Fruit fly (Drosophila melanogaster): Measurements from ENCODE around the gene yellow-c.

The yellow-c gene

DNA sequence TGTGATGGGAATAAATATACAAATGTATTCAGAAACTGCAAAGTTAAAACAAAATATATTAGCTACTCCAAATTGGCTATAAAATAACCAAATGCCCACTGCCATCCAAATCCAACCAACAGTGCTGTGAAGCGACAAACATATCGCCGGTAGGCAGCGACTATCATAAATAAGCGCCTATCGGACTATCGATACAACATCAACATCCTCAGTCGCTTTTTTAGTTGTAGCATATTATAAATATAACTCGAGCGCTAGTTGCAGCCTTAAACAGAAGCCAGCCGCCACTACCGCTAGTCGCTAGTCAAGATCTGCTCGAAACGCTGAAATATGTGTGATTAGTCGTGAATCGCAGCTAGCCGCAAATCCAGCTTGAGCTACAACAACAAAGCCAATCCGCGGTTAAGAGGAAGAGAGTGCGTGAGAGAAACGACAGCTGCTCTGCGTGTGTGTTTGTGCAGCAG, 4.1 kb downstream of the yellow-c start (continued):
- no peak for TF ChIP-seq CG3995 (GFP tag; optimal IDR thresholded peaks at IDR 0.05)
- no peak for TF ChIP-seq lab (GFP tag; optimal IDR thresholded peaks at IDR 0.05)
- TF ChIP-seq CG3838 (GFP tag; optimal IDR thresholded peaks at IDR 0.05): no peak
- no peak for TF ChIP-seq CrebB (tag; optimal IDR thresholded peaks at IDR 0.05)
- TF ChIP-seq lilli (GFP tag; optimal IDR thresholded peaks at IDR 0.05): peak; percentile 44
- TF ChIP-seq slbo (GFP tag; IDR thresholded peaks at IDR 0.05): peak; percentile 79
- no peak for TF ChIP-seq cad (GFP tag; optimal IDR thresholded peaks at IDR 0.05)
- TF ChIP-seq Dad (GFP tag; optimal IDR thresholded peaks at IDR 0.05): peak; percentile 8
- no peak; the same call in 1 of the 2 replicates for TF ChIP-seq seq (GFP tag; IDR thresholded peaks at IDR 0.05)
- TF ChIP-seq CG6175 (GFP tag; IDR thresholded peaks at IDR 0.05): no peak
- TF ChIP-seq chm (GFP tag; IDR thresholded peaks at IDR 0.05): no peak
- TF ChIP-seq Antp (GFP tag; optimal IDR thresholded peaks at IDR 0.05): no peak
- TF ChIP-seq CG17829 (tag; optimal IDR thresholded peaks at IDR 0.05): no peak
- peak; percentile 81 for TF ChIP-seq CG13287 (GFP tag; IDR thresholded peaks at IDR 0.05; ENCODE audit: partially characterized antibody)
- no peak for TF ChIP-seq btn (GFP tag; optimal IDR thresholded peaks at IDR 0.05)
- no peak for TF ChIP-seq D19A (tag; optimal IDR thresholded peaks at IDR 0.05)
- TF ChIP-seq CG10267 (tag; optimal IDR thresholded peaks at IDR 0.05): peak; percentile 92
- TF ChIP-seq CG2712 (tag; optimal IDR thresholded peaks at IDR 0.05): no peak
- TF ChIP-seq Six4 (GFP tag; optimal IDR thresholded peaks at IDR 0.05): no peak
- no peak for TF ChIP-seq Atf3 (GFP tag; optimal IDR thresholded peaks at IDR 0.05)
- no peak for TF ChIP-seq run (tag; optimal IDR thresholded peaks at IDR 0.05)
- TF ChIP-seq CG18476 (GFP tag; optimal IDR thresholded peaks at IDR 0.05): no peak
- TF ChIP-seq Dbx (GFP tag; IDR thresholded peaks at IDR 0.05): peak; percentile 58; the same call in 2 of the 3 replicates
- no peak for TF ChIP-seq CG13775 (GFP tag; optimal IDR thresholded peaks at IDR 0.05)
- TF ChIP-seq CG1647 (GFP tag; optimal IDR thresholded peaks at IDR 0.05): peak; percentile 48
- no peak for TF ChIP-seq pan (optimal IDR thresholded peaks at IDR 0.05)
- TF ChIP-seq pan (GFP tag; optimal IDR thresholded peaks at IDR 0.05 in 1 of 2, IDR thresholded peaks at IDR 0.05 in 1 of 2): no peak
- TF ChIP-seq CG7839 (tag; optimal IDR thresholded peaks at IDR 0.05): no peak
- peak; percentile 84 for TF ChIP-seq CG9932 (GFP tag; IDR thresholded peaks at IDR 0.05)
- peak; percentile 81 for TF ChIP-seq CG17385 (GFP tag; optimal IDR thresholded peaks at IDR 0.05)
- no peak for TF ChIP-seq z (GFP tag; IDR thresholded peaks at IDR 0.05)
- no peak for TF ChIP-seq pho (GFP tag; optimal IDR thresholded peaks at IDR 0.05)
- TF ChIP-seq row (GFP tag; IDR thresholded peaks at IDR 0.05): peak; percentile 82
- peak; percentile 73; the same call in 1 of the 4 replicates for TF ChIP-seq chinmo (GFP tag; IDR thresholded peaks at IDR 0.05; ENCODE audit: partially characterized antibody)
- no peak for TF ChIP-seq abd-A (tag; optimal IDR thresholded peaks at IDR 0.05)
- TF ChIP-seq Dll (GFP tag; IDR thresholded peaks at IDR 0.05; ENCODE audit: partially characterized antibody): peak; percentile 83
- no peak for TF ChIP-seq dimm (GFP tag; IDR thresholded peaks at IDR 0.05)
- TF ChIP-seq Xbp1 (GFP tag; optimal IDR thresholded peaks at IDR 0.05): peak; percentile 41
- no peak for TF ChIP-seq dmrt99B (tag; optimal IDR thresholded peaks at IDR 0.05)
- TF ChIP-seq CG12769 (tag; optimal IDR thresholded peaks at IDR 0.05): no peak
- no peak for TF ChIP-seq h (optimal IDR thresholded peaks at IDR 0.05)
- TF ChIP-seq CG10147 (GFP tag; optimal IDR thresholded peaks at IDR 0.05): no peak
- no peak for TF ChIP-seq Awh (GFP tag; IDR thresholded peaks at IDR 0.05)
- TF ChIP-seq CG11696 (GFP tag; IDR thresholded peaks at IDR 0.05): no peak
- peak; percentile 25 for TF ChIP-seq CG8924 (tag; optimal IDR thresholded peaks at IDR 0.05)
- peak; percentile 78 for TF ChIP-seq unc-4 (GFP tag; IDR thresholded peaks at IDR 0.05; ENCODE audit: partially characterized antibody)
- no peak for TF ChIP-seq Hr78 (GFP tag; optimal IDR thresholded peaks at IDR 0.05)
- TF ChIP-seq Hmr (GFP tag; optimal IDR thresholded peaks at IDR 0.05): no peak
- TF ChIP-seq klu (GFP tag; IDR thresholded peaks at IDR 0.05): no peak; the same call in 1 of the 2 replicates
- TF ChIP-seq caup (GFP tag; optimal IDR thresholded peaks at IDR 0.05; ENCODE audit: severe bottlenecking): peak; percentile 21
- TF ChIP-seq CG10209 (GFP tag; optimal IDR thresholded peaks at IDR 0.05): no peak

All from whole organism, embryonic.